Fruit fly (Drosophila melanogaster) whole organism, prepupa: ENCODE measurements around the gene CG7065.

ENCODE experiments used
- CG10669 ChIP-seq: fragments of 200-800 bp; sonication (Bioruptor generic); optimal IDR thresholded peaks from 3 replicates; lab custom pipeline; 2018; ENCODE audit warnings: missing biosample characterization, mild to moderate bottlenecking, missing genetic modification characterization, moderate library complexity
- CG4318 ChIP-seq: fragments of 200-800 bp; sonication (Bioruptor generic); optimal IDR thresholded peaks from 3 replicates; lab custom pipeline; 2017; ENCODE audit warnings: missing biosample characterization, mild to moderate bottlenecking, missing genetic modification characterization
- CG6276 ChIP-seq: fragments of 200-800 bp; sonication (Bioruptor generic); optimal IDR thresholded peaks from 2 replicates; lab custom pipeline; 2017; ENCODE audit warnings: missing biosample characterization, mild to moderate bottlenecking, missing genetic modification characterization
- CG8319 ChIP-seq: fragments of 200-800 bp; sonication (Bioruptor generic); optimal IDR thresholded peaks from 3 replicates; lab custom pipeline; 2016; ENCODE audit warnings: missing biosample characterization, missing genetic modification characterization
- Ets96B ChIP-seq: fragments of 200-800 bp; optimal IDR thresholded peaks from 2 replicates; lab custom pipeline; 2019; ENCODE audit warnings: missing biosample characterization, mild to moderate bottlenecking, missing genetic modification characterization, moderate library complexity
- Hr39 ChIP-seq: fragments of 200-800 bp; sonication (Bioruptor generic); optimal IDR thresholded peaks from 2 replicates; lab custom pipeline; 2016; ENCODE audit warnings: missing biosample characterization, missing genetic modification characterization
- Sox14 ChIP-seq: fragments of 200-800 bp; sonication (Bioruptor generic); optimal IDR thresholded peaks from 3 replicates; lab custom pipeline; 2016; ENCODE audit warnings: missing biosample characterization, missing genetic modification characterization
- fd85E ChIP-seq: fragments of 200-800 bp; sonication (Bioruptor generic); optimal IDR thresholded peaks from 3 replicates; lab custom pipeline; 2016; ENCODE audit warnings: missing biosample characterization, missing genetic modification characterization
- lz ChIP-seq: fragments of 200-800 bp; sonication (Bioruptor generic); optimal IDR thresholded peaks from 3 replicates; lab custom pipeline; 2016; ENCODE audit warnings: missing biosample characterization, missing genetic modification characterization
- pdm3 ChIP-seq: fragments of 200-800 bp; sonication (Bioruptor generic); optimal IDR thresholded peaks from 3 replicates; lab custom pipeline; 2016; ENCODE audit warnings: missing biosample characterization, missing genetic modification characterization
- salr ChIP-seq, 2 experiments: fragments of 200-800 bp; sonication (Bioruptor generic); optimal IDR thresholded peaks; 3 replicates each; lab custom pipeline; 2016 to 2018; ENCODE audit warnings: missing biosample characterization in 2 of 2, missing genetic modification characterization in 2 of 2, mild to moderate bottlenecking in 1 of 2
- svp ChIP-seq: fragments of 200-800 bp; sonication (Bioruptor generic); peaks from one replicate; lab custom pipeline; 2016; ENCODE audit warnings: missing biosample characterization, missing genetic modification characterization
- vri ChIP-seq: fragments of 200-800 bp; sonication (Bioruptor generic); optimal IDR thresholded peaks from 3 replicates; lab custom pipeline; 2016; ENCODE audit warnings: missing biosample characterization, mild to moderate bottlenecking, missing genetic modification characterization

CG7065 gene

DNA sequence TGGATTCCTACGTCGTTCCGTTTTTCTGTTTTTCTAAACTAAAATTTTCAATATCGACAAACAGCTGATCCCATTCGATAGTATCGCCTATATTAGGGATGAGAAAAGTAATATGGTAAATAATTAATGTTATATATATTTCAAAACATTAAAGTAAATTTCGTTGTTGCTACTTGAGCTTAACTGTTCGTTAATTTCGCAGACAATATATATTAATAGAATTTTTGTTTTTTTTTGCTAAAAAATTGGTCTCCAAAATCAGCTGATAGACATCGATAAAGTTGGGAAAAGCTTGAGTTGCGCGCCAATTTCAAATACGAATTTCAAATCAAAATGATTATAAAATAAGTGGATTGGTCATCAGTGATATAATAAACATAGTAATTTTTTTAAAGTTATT, 54.1 kb downstream of the CG7065 start, which contains the start of gene CG12118 (continued):
- TF ChIP-seq CG10669 (GFP tag; lab: Kevin White, UChicago): peak; percentile 47
- peak; percentile 45 for TF ChIP-seq vri (GFP tag; lab: Kevin White, UChicago)
- peak; percentile 71 for TF ChIP-seq lz (GFP tag; lab: Kevin White, UChicago)
- TF ChIP-seq Sox14 (GFP tag; lab: Kevin White, UChicago): peak; percentile 41
- peak; percentile 45 for TF ChIP-seq CG8319 (GFP tag; lab: Kevin White, UChicago)
- peak; percentile 44 for TF ChIP-seq Hr39 (GFP tag; lab: Kevin White, UChicago)
- TF ChIP-seq svp: no peak
- TF ChIP-seq salr (GFP tag; optimal IDR thresholded peaks at IDR 0.05; lab: Kevin White, UChicago): peak in 1 of 2 experiments; percentile 31
- peak; percentile 49 for TF ChIP-seq Ets96B (tag; lab: Kevin White, UChicago)
- peak; percentile 79 for TF ChIP-seq pdm3 (GFP tag; lab: Kevin White, UChicago)
- no peak for TF ChIP-seq fd85E (GFP tag; lab: Kevin White, UChicago)
- TF ChIP-seq CG6276 (GFP tag; lab: Kevin White, UChicago): no peak
- TF ChIP-seq CG4318 (GFP tag; lab: Kevin White, UChicago): no peak
